Worm (Caenorhabditis elegans) whole organism, young adult: ENCODE data around the gene srz-54.
"Not testable (repeated sequence)": the region's sequence is repeated elsewhere in the genome, so short reads cannot be mapped to it uniquely, and the experiment has no call there.

Source experiments
- F33H1.4 ChIP-seq: fragments of 200-800 bp; sonication (Bioruptor generic); IDR thresholded peaks from 2 replicates; pipeline ENCODE4 v1.3.6; 2022; ENCODE audit warnings: missing genetic modification reagents, missing genetic modification characterization, missing compliant biosample characterization
- T26A5.8 ChIP-seq: sonication (generic microtip); optimal IDR thresholded peaks from 2 replicates; lab custom pipeline; 2016; ENCODE audit warnings: missing genetic modification characterization, missing compliant biosample characterization
- Y79H2A.3 ChIP-seq: fragments of 200-800 bp; sonication (Bioruptor generic); conservative IDR thresholded peaks from 2 replicates; pipeline ENCODE4 v1.3.6; 2022; ENCODE audit warnings: missing genetic modification reagents, missing genetic modification characterization, missing compliant biosample characterization
- ama-1 ChIP-seq, 3 experiments: fragments of 150-350 bp in 1 of 3; sonication (generic microtip) in 2 of 3; optimal IDR thresholded peaks; 2 replicates each; lab custom pipeline; 2014 to 2018; ENCODE audit warnings: missing biosample characterization in 2 of 3, missing genetic modification characterization in 2 of 3, missing genetic modification reagents in 2 of 3
- aptf-2 ChIP-seq: fragments of 200-800 bp; sonication (Bioruptor generic); conservative IDR thresholded peaks from 2 replicates; pipeline ENCODE4 v1.3.6; 2022; ENCODE audit warnings: missing genetic modification reagents, missing genetic modification characterization, missing compliant biosample characterization
- ccch-3 ChIP-seq: fragments of 200-800 bp; sonication (Bioruptor generic); optimal IDR thresholded peaks from 2 replicates; lab custom pipeline; 2018; ENCODE audit warnings: mild to moderate bottlenecking, missing genetic modification characterization, missing compliant biosample characterization
- ceh-91 ChIP-seq: fragments of 200-800 bp; sonication (Bioruptor generic); IDR thresholded peaks from 2 replicates; pipeline ENCODE4 v1.3.6; 2022; ENCODE audit warnings: missing genetic modification reagents, missing genetic modification characterization, missing compliant biosample characterization
- dox-1 ChIP-seq: fragments of 200-800 bp; sonication (Bioruptor generic); IDR thresholded peaks from 2 replicates; pipeline ENCODE4 v1.3.6; 2022; ENCODE audit warnings: missing genetic modification reagents, missing genetic modification characterization, missing compliant biosample characterization
- egrh-3 ChIP-seq: fragments of 200-800 bp; sonication (Bioruptor generic); IDR thresholded peaks from 2 replicates; pipeline ENCODE4 v1.3.6; 2022; ENCODE audit warnings: missing genetic modification reagents, missing genetic modification characterization, missing compliant biosample characterization
- hlh-12 ChIP-seq: sonication (generic microtip); optimal IDR thresholded peaks from 2 replicates; lab custom pipeline; 2016; ENCODE audit warnings: missing genetic modification characterization, missing compliant biosample characterization
- hrde-1 ChIP-seq: sonication (generic microtip); optimal IDR thresholded peaks from 2 replicates; lab custom pipeline; 2016; ENCODE audit warnings: missing genetic modification characterization, mild to moderate bottlenecking, missing compliant biosample characterization, moderate library complexity, missing genotype, missing genetic modification reagents, borderline replicate concordance
- lag-1 ChIP-seq: fragments of 200-800 bp; sonication (Bioruptor generic); IDR thresholded peaks from 2 replicates; pipeline ENCODE4 v1.3.6; 2022; ENCODE audit warnings: missing genetic modification reagents, missing genetic modification characterization, missing compliant biosample characterization
- lin-26 ChIP-seq: fragments of 200-800 bp; sonication (Bioruptor generic); IDR thresholded peaks from 2 replicates; pipeline ENCODE4 v1.3.6; 2022; ENCODE audit warnings: missing genetic modification reagents, missing genetic modification characterization, missing compliant biosample characterization
- lin-40 ChIP-seq: sonication (generic microtip); optimal IDR thresholded peaks from 2 replicates; lab custom pipeline; 2016; ENCODE audit warnings: missing genetic modification characterization, mild to moderate bottlenecking, missing compliant biosample characterization, missing genotype, missing genetic modification reagents
- mcd-1 ChIP-seq: fragments of 200-800 bp; sonication (Bioruptor generic); IDR thresholded peaks from 2 replicates; pipeline ENCODE4 v1.3.6; 2022; ENCODE audit warnings: missing genetic modification reagents, missing genetic modification characterization, missing compliant biosample characterization
- nfya-2 ChIP-seq: fragments of 200-800 bp; sonication (Bioruptor generic); IDR thresholded peaks from 2 replicates; pipeline ENCODE4 v1.3.6; 2022; ENCODE audit warnings: missing genetic modification reagents, missing genetic modification characterization, missing compliant biosample characterization
- nfyb-1 ChIP-seq: fragments of 200-800 bp; sonication (Bioruptor generic); IDR thresholded peaks from 2 replicates; pipeline ENCODE4 v1.3.6; 2022; ENCODE audit warnings: missing genetic modification reagents, missing genetic modification characterization, missing compliant biosample characterization
- nhr-80 ChIP-seq: sonication (generic microtip); optimal IDR thresholded peaks from 2 replicates; lab custom pipeline; 2016; ENCODE audit warnings: missing genetic modification characterization, missing compliant biosample characterization
- pbrm-1 ChIP-seq: fragments of 200-800 bp; sonication (Bioruptor generic); IDR thresholded peaks from 2 replicates; pipeline ENCODE4 v1.3.6; 2022; ENCODE audit warnings: missing genetic modification reagents, missing genetic modification characterization, missing compliant biosample characterization
- rec-8 ChIP-seq, 2 experiments: sonication (generic microtip); optimal IDR thresholded peaks; 2 replicates each; lab custom pipeline; 2016; ENCODE audit warnings: mild to moderate bottlenecking in 2 of 2, missing genetic modification characterization in 2 of 2, missing genetic modification reagents in 2 of 2, missing genotype in 2 of 2, missing biosample characterization in 1 of 2, missing compliant biosample characterization in 1 of 2, moderate library complexity in 1 of 2
- snpc-1.3 ChIP-seq: sonication (generic microtip); optimal IDR thresholded peaks from 2 replicates; lab custom pipeline; 2017; ENCODE audit warnings: missing genetic modification characterization, mild to moderate bottlenecking, missing compliant biosample characterization, antibody characterized with exemption, moderate library complexity, missing genotype, missing genetic modification reagents; ENCODE audit not compliant: insufficient read depth
- snpc-4 ChIP-seq, 5 experiments: fragments of 150-350 bp in 1 of 5; sonication (generic microtip) in 4 of 5; optimal IDR thresholded peaks; 2 replicates each; lab custom pipeline; 2014 to 2018; ENCODE audit warnings: missing genetic modification characterization in 5 of 5, missing biosample characterization in 3 of 5, antibody characterized with exemption in 2 of 5, mild to moderate bottlenecking in 2 of 5, missing compliant biosample characterization in 2 of 5, missing genotype in 2 of 5, moderate library complexity in 2 of 5, missing genetic modification reagents in 1 of 5
- somi-1 ChIP-seq: fragments of 200-800 bp; sonication (Bioruptor generic); optimal IDR thresholded peaks from 2 replicates; lab custom pipeline; 2018; ENCODE audit warnings: mild to moderate bottlenecking, missing genetic modification characterization, missing compliant biosample characterization
- tbx-9 ChIP-seq: sonication (generic microtip); optimal IDR thresholded peaks from 2 replicates; lab custom pipeline; 2016; ENCODE audit warnings: borderline replicate concordance, missing genetic modification characterization, inconsistent platforms, missing compliant biosample characterization
- zfh-2 ChIP-seq: fragments of 200-800 bp; sonication (Bioruptor generic); conservative IDR thresholded peaks from 2 replicates; pipeline ENCODE4 v1.3.6; 2022; ENCODE audit warnings: missing genetic modification reagents, missing genetic modification characterization, missing compliant biosample characterization

Gene srz-54

ce11 chrV:17016787-17017186 lies 36.3 kb downstream of the srz-54 start, which contains the start of gene srh-97:
Gene srh-97 (plus strand): TSS chrV:17017087.
- no peak for TF ChIP-seq hlh-12

DNA sequence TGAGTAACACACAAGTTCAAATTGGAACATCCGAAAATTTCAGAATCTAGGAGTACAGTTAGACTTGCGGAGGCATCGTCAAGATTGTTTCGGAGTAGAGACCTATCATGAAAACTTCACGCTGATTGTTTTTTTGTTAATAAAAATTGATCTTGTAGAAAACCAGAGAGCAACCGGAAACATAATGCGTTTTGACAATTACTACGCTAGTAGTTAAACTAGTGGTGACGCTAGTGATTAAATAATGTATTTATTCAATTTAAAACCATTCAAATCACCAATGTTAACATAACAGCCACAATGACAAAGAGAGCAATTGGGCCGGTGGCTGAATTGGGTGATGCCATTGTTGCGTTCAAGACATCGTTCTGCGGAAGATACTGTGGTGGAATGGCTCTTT lies 39.2 kb downstream of the srz-54 start, which contains the start of gene F49H6.17:
Gene F49H6.17, plus strand, starts transcription at position 301 of the 400 bp plus-strand sequence.
- no peak for TF ChIP-seq somi-1 (GFP tag; lab: Kevin White, UChicago)
- no peak for TF ChIP-seq Y79H2A.3 (GFP tag; lab: Robert Waterston, UW)
- no peak for TF ChIP-seq hrde-1 (tag; lab: Kevin White, UChicago)
- no peak for TF ChIP-seq mcd-1 (GFP tag; lab: Robert Waterston, UW)

DNA sequence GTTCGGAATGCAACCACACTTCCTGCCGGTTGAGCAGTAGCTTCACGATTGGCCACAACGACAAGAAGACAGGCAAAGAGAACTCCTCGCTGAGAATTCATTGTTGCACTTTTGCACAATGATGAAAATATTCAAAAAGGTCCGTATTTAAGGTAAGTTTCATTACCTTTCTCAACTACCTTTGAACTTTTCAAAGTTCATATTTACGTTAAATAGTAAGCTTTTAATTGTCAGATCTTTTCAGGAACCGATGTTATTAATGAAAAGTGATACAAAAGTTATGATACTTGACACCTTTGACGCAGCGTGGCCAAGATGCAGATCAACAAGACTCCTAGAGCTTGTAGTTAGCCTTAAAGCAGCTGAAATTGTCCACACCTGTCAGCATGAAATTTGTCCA lies 40.9 kb downstream of the srz-54 start, which contains the start of gene F49H6.12:
Gene F49H6.12, minus strand, starts transcription at position 101 of the 400 bp plus-strand sequence.
- no peak for TF ChIP-seq lin-40

DNA sequence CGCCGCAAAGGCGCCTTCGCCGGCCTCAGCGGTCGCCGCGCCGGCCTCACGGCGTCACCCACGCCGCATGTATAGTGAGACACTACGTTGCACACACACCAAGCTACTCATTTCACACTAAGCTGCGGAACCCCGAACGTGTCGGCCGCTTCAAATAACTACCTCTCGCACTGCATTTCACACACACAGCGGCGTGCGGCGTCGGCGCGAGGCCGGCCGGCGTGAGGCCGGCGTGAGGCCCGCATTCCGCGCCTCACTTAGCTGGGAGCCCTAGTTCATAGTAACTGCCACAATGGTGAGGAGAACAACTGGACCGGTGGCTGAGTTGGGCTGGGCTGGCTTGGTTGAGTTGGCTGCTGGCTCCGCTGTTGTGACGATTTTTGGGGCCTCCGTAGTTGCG lies 41.6 kb downstream of the srz-54 start:
- peak; percentile 74; the same call in 1 of the 2 replicates for TF ChIP-seq egrh-3 (GFP tag; lab: Robert Waterston, UW)
- TF ChIP-seq nfyb-1 (GFP tag; lab: Robert Waterston, UW), result 0 out of 2 replicates have a peak, but pooled peaks have one; percentile 39
- 0 out of 2 replicates have a peak, but pooled peaks have one; percentile 15 for TF ChIP-seq ceh-91 (GFP tag; lab: Robert Waterston, UW)
- TF ChIP-seq pbrm-1 (GFP tag; lab: Robert Waterston, UW), result 0 out of 2 replicates have a peak, but pooled peaks have one; percentile 20
- 0 out of 2 replicates have a peak, but pooled peaks have one; percentile 36 for TF ChIP-seq lin-26
- peak; percentile 39; the same call in 1 of the 2 replicates for TF ChIP-seq dox-1 (GFP tag; lab: Robert Waterston, UW)
- TF ChIP-seq snpc-4 (GFP tag; optimal IDR thresholded peaks at IDR 0.05; lab: Kevin White, UChicago), result not testable (repeated sequence)
- TF ChIP-seq snpc-4 (tag; optimal IDR thresholded peaks at IDR 0.05; lab: Kevin White, UChicago), result peak in 1 of 4 experiments; percentile 59
- TF ChIP-seq zfh-2 (GFP tag; lab: Robert Waterston, UW), result peak; percentile 90
- TF ChIP-seq, all 124 proteins: peak for 8; not testable (repeated sequence) for 116

ce11 chrV:17022613-17023322 lies 42.3 kb downstream of the srz-54 start, which contains the start of the genes F49H6.8 and F49H6.5:
Gene F49H6.8 (minus strand): TSS chrV:17022663.
Gene F49H6.5 (plus strand): TSS chrV:17023241.
- TF ChIP-seq ccch-3 (no peak), nhr-80 (tag; lab: Kevin White, UChicago) (peak; percentile 37), rec-8 (tag; optimal IDR thresholded peaks at IDR 0.05; lab: Kevin White, UChicago) (no peak), ama-1 (optimal IDR thresholded peaks at IDR 0.05; lab: Kevin White, UChicago) (no peak), ama-1 (GFP tag; optimal IDR thresholded peaks at IDR 0.05; lab: Kevin White, UChicago) (no peak), snpc-4 (GFP tag; optimal IDR thresholded peaks at IDR 0.05; lab: Kevin White, UChicago) (no peak), snpc-4 (tag; optimal IDR thresholded peaks at IDR 0.05; lab: Kevin White, UChicago) (peak in 1 of 4 experiments; percentile 40), snpc-1.3 (tag; lab: Kevin White, UChicago) (no peak)

DNA sequence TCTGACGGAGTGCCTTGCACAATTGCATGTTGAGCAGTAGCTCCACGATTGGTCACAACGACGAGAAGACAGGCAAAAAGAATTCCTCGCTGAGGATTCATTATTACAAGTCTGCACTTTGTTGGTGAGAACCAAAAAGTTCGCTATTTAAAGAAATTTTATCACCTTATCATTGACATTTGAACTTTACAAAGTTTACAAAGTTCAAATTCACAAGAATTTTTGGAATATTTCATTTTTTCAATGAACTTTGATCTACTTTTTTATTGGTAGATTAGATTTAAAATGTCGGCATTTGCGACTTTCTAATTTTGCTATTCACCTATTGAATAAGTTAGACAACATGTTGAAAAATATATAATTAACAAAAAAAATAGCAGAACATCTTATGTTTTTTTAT lies 45.8 kb downstream of the srz-54 start, which contains the start of gene F49H6.15:
Gene F49H6.15, minus strand, starts transcription at position 101 of the 400 bp plus-strand sequence.
- TF ChIP-seq F33H1.4 (GFP tag; lab: Robert Waterston, UW) (no peak), nfya-2 (GFP tag; lab: Robert Waterston, UW) (no peak), aptf-2 (GFP tag; lab: Robert Waterston, UW) (no peak), T26A5.8 (tag; lab: Kevin White, UChicago) (no peak), ccch-3 (no peak), lag-1 (GFP tag; lab: Robert Waterston, UW) (no peak), tbx-9 (no peak)
